Worm (Caenorhabditis elegans) whole organism, late embryonic: ENCODE results near the gene gbb-1.

Experiments used
- ceh-18 ChIP-seq: sonication (generic microtip); optimal IDR thresholded peaks from 2 replicates; lab custom pipeline; 2016; ENCODE audit warnings: missing genetic modification characterization, missing compliant biosample characterization
- ceh-30 ChIP-seq: fragments of 150-350 bp; optimal IDR thresholded peaks from 2 replicates; lab custom pipeline; 2014; ENCODE audit warnings: missing biosample characterization, missing genetic modification characterization
- ceh-6 ChIP-seq: fragments of 200-800 bp; sonication (Bioruptor generic); optimal IDR thresholded peaks from 2 replicates; lab custom pipeline; 2018; ENCODE audit warnings: mild to moderate bottlenecking, missing genetic modification characterization, missing compliant biosample characterization
- dmd-4 ChIP-seq: sonication (generic microtip); optimal IDR thresholded peaks from 2 replicates; lab custom pipeline; 2016; ENCODE audit warnings: borderline replicate concordance, missing genetic modification characterization, missing compliant biosample characterization
- gmeb-2 ChIP-seq: sonication (generic microtip); optimal IDR thresholded peaks from 2 replicates; lab custom pipeline; 2016; ENCODE audit warnings: missing genetic modification characterization, inconsistent platforms, missing compliant biosample characterization
- hlh-15 ChIP-seq: sonication (generic microtip); optimal IDR thresholded peaks from 2 replicates; lab custom pipeline; 2016; ENCODE audit warnings: missing genetic modification characterization, missing compliant biosample characterization
- hlh-30 ChIP-seq: sonication (generic microtip); optimal IDR thresholded peaks from 2 replicates; lab custom pipeline; 2017; ENCODE audit warnings: antibody characterized with exemption, missing genetic modification characterization, missing compliant biosample characterization; ENCODE audit not compliant: insufficient read depth
- mec-3 ChIP-seq: sonication (generic microtip); optimal IDR thresholded peaks from 2 replicates; lab custom pipeline; 2016; ENCODE audit warnings: borderline replicate concordance, missing genetic modification characterization, missing compliant biosample characterization
- nhr-232 ChIP-seq: sonication (generic microtip); optimal IDR thresholded peaks from 2 replicates; lab custom pipeline; 2016; ENCODE audit warnings: missing genetic modification characterization, missing compliant biosample characterization
- pag-3 ChIP-seq: sonication (generic microtip); optimal IDR thresholded peaks from 2 replicates; lab custom pipeline; 2016; ENCODE audit warnings: missing compliant biosample characterization, missing genetic modification characterization, borderline replicate concordance
- pha-4 ChIP-seq: fragments of 150-350 bp; optimal IDR thresholded peaks from 2 replicates; lab custom pipeline; 2018; ENCODE audit warnings: missing biosample characterization, missing genetic modification reagents, missing genetic modification characterization
- rnt-1 ChIP-seq: sonication (generic microtip); optimal IDR thresholded peaks from 2 replicates; lab custom pipeline; 2016; ENCODE audit warnings: missing genetic modification characterization, missing compliant biosample characterization
- unc-42 ChIP-seq: sonication (generic microtip); optimal IDR thresholded peaks from 2 replicates; lab custom pipeline; 2016; ENCODE audit warnings: missing genotype, missing genetic modification characterization, missing compliant biosample characterization
- unc-86 ChIP-seq: sonication (generic microtip); optimal IDR thresholded peaks from 2 replicates; lab custom pipeline; 2016; ENCODE audit warnings: missing genetic modification characterization, missing compliant biosample characterization

The gbb-1 gene

ce11 chrX:3009190-3009589 lies 51.5 kb downstream of the gbb-1 start, which contains the start of gene Y48D7A.1:
Gene Y48D7A.1 (plus strand): TSS chrX:3009490.
- TF ChIP-seq ceh-30 (tag; lab: Kevin White, UChicago) = no peak
- no peak for TF ChIP-seq unc-42 (tag; lab: Kevin White, UChicago)
- no peak for TF ChIP-seq pha-4 (tag; lab: Kevin White, UChicago)
- no peak for TF ChIP-seq hlh-30 (tag; lab: Kevin White, UChicago)
- TF ChIP-seq dmd-4 (tag; lab: Kevin White, UChicago) = no peak
- no peak for TF ChIP-seq ceh-18
- TF ChIP-seq unc-86 (tag; lab: Kevin White, UChicago) = no peak
- TF ChIP-seq rnt-1 (tag; lab: Kevin White, UChicago) = no peak
- TF ChIP-seq mec-3 (tag; lab: Kevin White, UChicago) = no peak
- no peak for TF ChIP-seq hlh-15 (tag; lab: Kevin White, UChicago)
- TF ChIP-seq pag-3 = no peak
- TF ChIP-seq gmeb-2 = no peak
- TF ChIP-seq nhr-232 (tag; lab: Kevin White, UChicago) = no peak
- TF ChIP-seq ceh-6 (GFP tag; lab: Kevin White, UChicago) = no peak
